Fruit fly (Drosophila melanogaster): ENCODE data around the gene CG43394.

- TF ChIP-seq CTCF (optimal IDR thresholded peaks at IDR 0.05), result no peak
- no peak for TF ChIP-seq CG8478 (optimal IDR thresholded peaks at IDR 0.05)
Observed at dm6 chr2L:8126849-8127602, 18.5 kb upstream of the CG43394 start, which contains the start of the genes CG12375 and CG8668.

All from S2 (cell line).